Fruit fly (Drosophila melanogaster) whole organism, embryonic: Measurements from ENCODE around the gene Tom.

Source experiments
- B-H1 ChIP-seq: fragments of 200-800 bp; sonication (Bioruptor generic); IDR thresholded peaks from 3 replicates; pipeline ENCODE4 v1.3.6; 2022; ENCODE audit warnings: missing biosample characterization, missing genetic modification characterization
- Blimp-1 ChIP-seq: fragments of 200-800 bp; sonication (Bioruptor generic); optimal IDR thresholded peaks from 3 replicates; lab custom pipeline; 2018; ENCODE audit warnings: missing biosample characterization, missing genetic modification characterization, mild to moderate bottlenecking, moderate library complexity, missing genetic modification reagents
- CG10147 ChIP-seq: fragments of 200-800 bp; sonication (Bioruptor generic); optimal IDR thresholded peaks from 2 replicates; lab custom pipeline; 2019; ENCODE audit warnings: missing biosample characterization, mild to moderate bottlenecking, missing genetic modification characterization, moderate library complexity
- CG11085 ChIP-seq: fragments of 200-800 bp; sonication (Bioruptor generic); IDR thresholded peaks from 2 replicates; pipeline ENCODE4 v1.3.6; 2022; ENCODE audit warnings: missing biosample characterization, missing genetic modification characterization
- CG11093 ChIP-seq: fragments of 200-800 bp; sonication (Bioruptor generic); IDR thresholded peaks from 3 replicates; pipeline ENCODE4 v1.3.6; 2022; ENCODE audit warnings: missing biosample characterization, missing genetic modification characterization
- CG11398 ChIP-seq: fragments of 200-800 bp; sonication (Bioruptor generic); optimal IDR thresholded peaks from 2 replicates; lab custom pipeline; 2016; ENCODE audit warnings: missing biosample characterization, missing genetic modification characterization
- CG11504 ChIP-seq: fragments of 200-800 bp; sonication (Bioruptor generic); optimal IDR thresholded peaks from 3 replicates; lab custom pipeline; 2019; ENCODE audit warnings: missing biosample characterization, mild to moderate bottlenecking, missing genetic modification characterization, moderate library complexity
- CG15696 ChIP-seq: fragments of 200-800 bp; sonication (Bioruptor generic); optimal IDR thresholded peaks from 2 replicates; lab custom pipeline; 2019; ENCODE audit warnings: missing biosample characterization, mild to moderate bottlenecking, missing genetic modification characterization, moderate library complexity
- CG16779 ChIP-seq: fragments of 200-800 bp; sonication (Bioruptor generic); IDR thresholded peaks from 2 replicates; pipeline ENCODE4 v1.3.6; 2022; ENCODE audit warnings: missing biosample characterization, missing genetic modification characterization
- CG17612 ChIP-seq: fragments of 200-800 bp; sonication (Bioruptor generic); IDR thresholded peaks from 2 replicates; pipeline ENCODE4 v1.3.6; 2022; ENCODE audit warnings: missing biosample characterization, missing genetic modification characterization
- CG18011 ChIP-seq: fragments of 200-800 bp; sonication (Bioruptor generic); optimal IDR thresholded peaks from 2 replicates; lab custom pipeline; 2017; ENCODE audit warnings: missing biosample characterization, missing genetic modification characterization, mild to moderate bottlenecking, moderate library complexity, missing genotype
- CG2199 ChIP-seq: fragments of 200-800 bp; sonication (Bioruptor generic); IDR thresholded peaks from 3 replicates; pipeline ENCODE4 v1.3.6; 2022; ENCODE audit warnings: missing biosample characterization, missing genetic modification characterization
- CG2712 ChIP-seq: fragments of 200-800 bp; optimal IDR thresholded peaks from 3 replicates; lab custom pipeline; 2019; ENCODE audit warnings: missing biosample characterization, mild to moderate bottlenecking, missing genetic modification characterization, moderate library complexity
- CG30431 ChIP-seq: fragments of 200-800 bp; sonication (Bioruptor generic); optimal IDR thresholded peaks from 2 replicates; lab custom pipeline; 2017; ENCODE audit warnings: missing biosample characterization, missing genetic modification characterization
- CG3065 ChIP-seq: fragments of 200-800 bp; sonication (Bioruptor generic); optimal IDR thresholded peaks from 2 replicates; lab custom pipeline; 2016; ENCODE audit warnings: missing biosample characterization, missing genetic modification characterization
- CG4328 ChIP-seq: fragments of 200-800 bp; sonication (Bioruptor generic); optimal IDR thresholded peaks from 3 replicates; lab custom pipeline; 2017; ENCODE audit warnings: missing biosample characterization, missing genetic modification reagents, missing genetic modification characterization
- CG4360 ChIP-seq: fragments of 200-800 bp; sonication (Bioruptor generic); IDR thresholded peaks from 2 replicates; pipeline ENCODE4 v1.3.6; 2022; ENCODE audit warnings: missing biosample characterization, missing genetic modification characterization
- CG43689 ChIP-seq: fragments of 200-800 bp; sonication (Bioruptor generic); IDR thresholded peaks from 2 replicates; pipeline ENCODE4 v1.3.6; 2022; ENCODE audit warnings: missing biosample characterization, missing genetic modification characterization
- CG7556 ChIP-seq: fragments of 200-800 bp; sonication (Bioruptor generic); optimal IDR thresholded peaks from 2 replicates; lab custom pipeline; 2017; ENCODE audit warnings: missing biosample characterization, mild to moderate bottlenecking, missing genetic modification characterization
- CG7786 ChIP-seq: fragments of 200-800 bp; sonication (Bioruptor generic); optimal IDR thresholded peaks from 2 replicates; lab custom pipeline; 2016; ENCODE audit warnings: missing biosample characterization, missing genetic modification characterization
- CG9727 ChIP-seq: fragments of 200-800 bp; sonication (Bioruptor generic); optimal IDR thresholded peaks from 3 replicates; lab custom pipeline; 2017; ENCODE audit warnings: missing biosample characterization, mild to moderate bottlenecking, missing genetic modification characterization
- CG9932 ChIP-seq: fragments of 200-800 bp; sonication (Bioruptor generic); IDR thresholded peaks from 2 replicates; pipeline ENCODE4 v1.3.6; 2022; ENCODE audit warnings: missing biosample characterization, missing genetic modification characterization
- HLH3B ChIP-seq: fragments of 200-800 bp; sonication (Bioruptor generic); IDR thresholded peaks from 2 replicates; pipeline ENCODE4 v1.3.6; 2022; ENCODE audit warnings: missing biosample characterization, missing genetic modification characterization
- HLH4C ChIP-seq: fragments of 200-800 bp; sonication (Bioruptor generic); IDR thresholded peaks from 3 replicates; pipeline ENCODE4 v1.3.6; 2022; ENCODE audit warnings: missing biosample characterization, missing genetic modification characterization; ENCODE audit not compliant: partially characterized antibody
- Mad ChIP-seq: fragments of 200-800 bp; sonication (Bioruptor generic); optimal IDR thresholded peaks from 2 replicates; lab custom pipeline; 2016; ENCODE audit warnings: missing biosample characterization, missing genetic modification characterization
- NC2α ChIP-seq: fragments of 200-800 bp; sonication (Bioruptor generic); optimal IDR thresholded peaks from 2 replicates; lab custom pipeline; 2016; ENCODE audit warnings: missing biosample characterization, missing genetic modification characterization
- NK7.1 ChIP-seq: fragments of 200-800 bp; sonication (Bioruptor generic); optimal IDR thresholded peaks from 3 replicates; lab custom pipeline; 2016; ENCODE audit warnings: missing biosample characterization, missing genetic modification characterization
- Nf-YC ChIP-seq: fragments of 200-800 bp; optimal IDR thresholded peaks from 3 replicates; lab custom pipeline; 2019; ENCODE audit warnings: missing biosample characterization, mild to moderate bottlenecking, missing genetic modification characterization, moderate library complexity
- TFAM ChIP-seq: fragments of 200-800 bp; sonication (Bioruptor generic); optimal IDR thresholded peaks from 2 replicates; lab custom pipeline; 2017; ENCODE audit warnings: missing biosample characterization, missing genetic modification characterization, inconsistent platforms
- YL-1 ChIP-seq: fragments of 200-800 bp; sonication (Bioruptor generic); optimal IDR thresholded peaks from 3 replicates; lab custom pipeline; 2017; ENCODE audit warnings: missing biosample characterization, mild to moderate bottlenecking, missing genetic modification characterization
- aop ChIP-seq: fragments of 200-800 bp; sonication (Bioruptor generic); IDR thresholded peaks from 2 replicates; pipeline ENCODE4 v1.3.6; 2022; ENCODE audit warnings: missing biosample characterization, missing genetic modification characterization
- bowl ChIP-seq: fragments of 200-800 bp; sonication (Bioruptor generic); IDR thresholded peaks from 2 replicates; pipeline ENCODE4 v1.3.6; 2022; ENCODE audit warnings: missing biosample characterization, missing genetic modification characterization
- br ChIP-seq: fragments of >200 bp; optimal IDR thresholded peaks from 2 replicates; lab custom pipeline; 2017
- cad ChIP-seq: fragments of >200 bp; optimal IDR thresholded peaks from 2 replicates; lab custom pipeline; 2017; ENCODE audit warnings: missing biosample characterization, missing genetic modification characterization
- chm ChIP-seq: fragments of 200-800 bp; sonication (Bioruptor generic); IDR thresholded peaks from 2 replicates; pipeline ENCODE4 v1.3.6; 2022; ENCODE audit warnings: missing biosample characterization, missing genetic modification characterization
- crol ChIP-seq: fragments of 200-800 bp; sonication (Bioruptor generic); IDR thresholded peaks from 2 replicates; pipeline ENCODE4 v1.3.6; 2022; ENCODE audit warnings: missing biosample characterization, missing genetic modification characterization
- eve ChIP-seq, 2 experiments: fragments of >200 bp; optimal IDR thresholded peaks; 2 replicates each; lab custom pipeline; 2017; ENCODE audit warnings: missing biosample characterization in 2 of 2, missing genetic modification characterization in 2 of 2
- grau ChIP-seq: fragments of 200-800 bp; optimal IDR thresholded peaks from 3 replicates; lab custom pipeline; 2019; ENCODE audit warnings: missing biosample characterization, mild to moderate bottlenecking, missing genetic modification characterization, moderate library complexity
- hbn ChIP-seq: fragments of 200-800 bp; sonication (Bioruptor generic); IDR thresholded peaks from 2 replicates; pipeline ENCODE4 v1.3.6; 2022; ENCODE audit warnings: missing biosample characterization, missing genetic modification characterization; ENCODE audit not compliant: partially characterized antibody
- lola ChIP-seq, 3 experiments: fragments of >200 bp in 2 of 3; fragments of 200-800 bp in 1 of 3; sonication (Bioruptor generic) in 1 of 3; optimal IDR thresholded peaks; 2 replicates each; lab custom pipeline; 2017 to 2019; ENCODE audit warnings: missing biosample characterization in 3 of 3, missing genetic modification characterization in 3 of 3, mild to moderate bottlenecking in 1 of 3, moderate library complexity in 1 of 3
- nmo ChIP-seq: fragments of 200-800 bp; sonication (Bioruptor generic); optimal IDR thresholded peaks from 2 replicates; lab custom pipeline; 2018; ENCODE audit warnings: missing biosample characterization, mild to moderate bottlenecking, missing genetic modification characterization, moderate library complexity
- odd ChIP-seq: fragments of 200-800 bp; sonication (Bioruptor generic); optimal IDR thresholded peaks from 2 replicates; lab custom pipeline; 2017; ENCODE audit warnings: missing biosample characterization, mild to moderate bottlenecking, missing genetic modification characterization
- repo ChIP-seq: fragments of 200-800 bp; sonication (Bioruptor generic); optimal IDR thresholded peaks from 2 replicates; lab custom pipeline; 2016; ENCODE audit warnings: missing biosample characterization, missing genetic modification characterization
- sc ChIP-seq, 3 experiments: fragments of >200 bp in 2 of 3; fragments of 200-800 bp in 1 of 3; sonication (Bioruptor generic) in 1 of 3; optimal IDR thresholded peaks; 2 replicates in 2 of 3; 3 replicates in 1 of 3; lab custom pipeline; 2017; ENCODE audit warnings: mild to moderate bottlenecking in 1 of 3, missing biosample characterization in 1 of 3, missing genetic modification characterization in 1 of 3, missing genetic modification reagents in 1 of 3
- sens ChIP-seq: fragments of 200-800 bp; sonication (Bioruptor generic); peaks from one replicate; lab custom pipeline; 2016; ENCODE audit warnings: missing biosample characterization, missing genetic modification characterization
- slbo ChIP-seq: fragments of 200-800 bp; sonication (Bioruptor generic); IDR thresholded peaks from 2 replicates; pipeline ENCODE4 v1.3.6; 2022; ENCODE audit warnings: missing biosample characterization, missing genetic modification characterization
- sob ChIP-seq: fragments of 200-800 bp; sonication (Bioruptor generic); IDR thresholded peaks from 2 replicates; pipeline ENCODE4 v1.3.6; 2022; ENCODE audit warnings: missing biosample characterization, missing genetic modification characterization
- tgo ChIP-seq: fragments of 200-800 bp; sonication (Bioruptor generic); IDR thresholded peaks from 3 replicates; pipeline ENCODE4 v1.3.6; 2022; ENCODE audit warnings: missing biosample characterization, missing genetic modification characterization
- unc-4 ChIP-seq: fragments of 200-800 bp; sonication (Bioruptor generic); IDR thresholded peaks from 2 replicates; pipeline ENCODE4 v1.3.6; 2022; ENCODE audit warnings: missing biosample characterization, missing genetic modification characterization; ENCODE audit not compliant: partially characterized antibody
- vnd ChIP-seq: fragments of 200-800 bp; sonication (Bioruptor generic); IDR thresholded peaks from 3 replicates; pipeline ENCODE4 v1.3.6; 2022; ENCODE audit warnings: missing biosample characterization, missing genetic modification characterization; ENCODE audit not compliant: partially characterized antibody

The Tom gene

DNA sequence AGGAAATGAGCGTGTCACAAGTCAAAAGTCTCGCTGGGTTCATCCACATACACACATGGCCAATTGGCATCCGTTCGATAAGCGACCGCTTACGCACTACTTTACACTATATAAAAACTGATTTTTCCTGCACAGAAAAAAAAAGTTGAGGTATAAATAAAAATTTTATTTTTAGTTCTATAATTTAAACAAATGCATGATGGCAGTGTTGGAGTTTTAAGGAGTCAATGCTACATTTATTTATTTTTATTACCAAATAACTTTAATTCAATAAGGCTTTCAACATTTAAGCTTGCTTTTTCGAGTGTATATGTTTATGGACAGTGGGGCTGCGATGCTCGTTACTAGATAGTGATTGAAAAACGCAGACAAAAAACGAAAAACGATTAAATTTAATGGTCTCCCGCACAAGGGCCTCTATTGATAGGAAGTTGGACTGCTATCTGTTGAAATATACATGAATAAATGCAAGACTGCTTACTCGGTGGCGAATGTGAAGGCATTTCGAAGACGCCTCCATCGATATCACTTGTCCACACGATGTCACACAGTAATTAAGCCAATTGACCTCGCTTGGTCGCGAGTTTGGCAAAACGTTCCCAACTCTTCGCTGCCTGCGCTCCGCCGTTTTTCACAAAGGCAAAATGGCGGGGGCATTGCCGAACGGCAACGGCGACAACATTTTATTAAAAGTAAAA, 42.6 kb downstream of the Tom start (continued):
- no peak for TF ChIP-seq CG3065 (GFP tag; lab: Kevin White, UChicago)
- no peak for TF ChIP-seq hbn (GFP tag; lab: Robert Waterston, UW)
- peak in 1 of 3 experiments; percentile 80 for TF ChIP-seq lola (GFP tag; optimal IDR thresholded peaks at IDR 0.05; lab: Kevin White, UChicago)
- TF ChIP-seq CG7556 = peak; percentile 76
- TF ChIP-seq aop = no peak
- TF ChIP-seq crol = no peak
- TF ChIP-seq br (lab: Kevin White, UChicago) = no peak
- TF ChIP-seq HLH3B = peak; percentile 72
- peak; percentile 82 for TF ChIP-seq tgo (GFP tag; lab: Robert Waterston, UW)
- TF ChIP-seq Nf-YC = peak; percentile 57
- peak; percentile 17 for TF ChIP-seq CG18011 (GFP tag; lab: Kevin White, UChicago)
- TF ChIP-seq sens (GFP tag; lab: Kevin White, UChicago) = peak; percentile 90
- peak; percentile 80 for TF ChIP-seq sob (GFP tag; lab: Robert Waterston, UW)
- TF ChIP-seq repo (GFP tag; lab: Kevin White, UChicago) = no peak
- TF ChIP-seq sc (optimal IDR thresholded peaks at IDR 0.05; lab: Kevin White, UChicago) = no peak
- TF ChIP-seq sc (GFP tag; optimal IDR thresholded peaks at IDR 0.05; lab: Kevin White, UChicago) = peak; percentile 20
- no peak for TF ChIP-seq HLH4C
- peak; percentile 65; the same call in 1 of the 2 replicates for TF ChIP-seq chm
- TF ChIP-seq B-H1 (GFP tag; lab: Robert Waterston, UW) = peak; percentile 49
- TF ChIP-seq NK7.1 = no peak
- peak; percentile 76 for TF ChIP-seq CG10147 (GFP tag; lab: Kevin White, UChicago)
- peak; percentile 89 for TF ChIP-seq CG11504 (tag; lab: Kevin White, UChicago)
- TF ChIP-seq CG11093 (GFP tag; lab: Robert Waterston, UW) = 0 out of 3 replicates have a peak, but pooled peaks have one; percentile 36
- TF ChIP-seq cad (GFP tag; lab: Kevin White, UChicago) = no peak
- TF ChIP-seq CG4360 (GFP tag; lab: Robert Waterston, UW) = no peak
- TF ChIP-seq CG17612 (GFP tag; lab: Robert Waterston, UW) = peak; percentile 16; the same call in 1 of the 2 replicates
- TF ChIP-seq Blimp-1 (GFP tag; lab: Kevin White, UChicago) = peak; percentile 85
- peak; percentile 84 for TF ChIP-seq nmo (GFP tag; lab: Kevin White, UChicago)
- TF ChIP-seq odd (GFP tag; lab: Kevin White, UChicago) = peak; percentile 58
- no peak for TF ChIP-seq CG7786
- peak; percentile 50 for TF ChIP-seq CG30431 (GFP tag; lab: Kevin White, UChicago)
- TF ChIP-seq bowl (GFP tag; lab: Robert Waterston, UW) = no peak
- TF ChIP-seq grau = peak; percentile 78
- TF ChIP-seq eve (GFP tag; optimal IDR thresholded peaks at IDR 0.05; lab: Kevin White, UChicago) = peak in 1 of 2 experiments; percentile 88
- TF ChIP-seq slbo (GFP tag; lab: Robert Waterston, UW) = peak; percentile 76
- TF ChIP-seq CG9727 = peak; percentile 81
- no peak for TF ChIP-seq TFAM (GFP tag; lab: Kevin White, UChicago)
- TF ChIP-seq CG2712 = peak; percentile 88
- peak; percentile 9; the same call in 1 of the 2 replicates for TF ChIP-seq CG43689 (GFP tag; lab: Robert Waterston, UW)
- TF ChIP-seq CG11398 (GFP tag; lab: Kevin White, UChicago) = no peak
- no peak for TF ChIP-seq NC2α (GFP tag; lab: Kevin White, UChicago)
- peak; percentile 82 for TF ChIP-seq CG15696
- TF ChIP-seq unc-4 = no peak
- no peak for TF ChIP-seq vnd (GFP tag; lab: Robert Waterston, UW)
- no peak for TF ChIP-seq YL-1 (GFP tag; lab: Kevin White, UChicago)
- TF ChIP-seq Mad = no peak
- peak; percentile 52 for TF ChIP-seq CG4328 (GFP tag; lab: Kevin White, UChicago)
- peak; percentile 69; the same call in 1 of the 3 replicates for TF ChIP-seq CG2199 (GFP tag; lab: Robert Waterston, UW)
- no peak for TF ChIP-seq CG16779 (GFP tag; lab: Robert Waterston, UW)
- TF ChIP-seq CG9932 (GFP tag; lab: Robert Waterston, UW) = no peak
- 0 out of 2 replicates have a peak, but pooled peaks have one; percentile 33 for TF ChIP-seq CG11085
